In the genomic region with DNA sequence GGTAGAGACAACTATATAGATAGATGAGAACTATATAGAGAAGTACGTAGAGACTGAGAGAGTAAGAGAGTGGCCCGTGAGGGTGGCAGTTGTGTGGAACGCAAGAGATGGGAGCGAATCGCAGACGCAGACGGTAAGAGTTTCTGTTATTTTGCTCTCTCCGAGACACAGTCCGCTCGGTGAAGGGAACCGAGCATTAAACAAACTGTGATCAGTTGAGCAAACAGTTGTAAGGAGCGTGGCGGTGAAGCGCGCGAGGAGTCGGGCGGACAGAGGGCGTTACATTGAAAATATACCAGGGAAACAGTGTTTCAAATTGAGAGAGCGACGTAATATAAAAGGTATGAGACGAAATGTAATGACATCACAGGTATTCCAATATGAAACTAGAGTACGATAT, we compare ENCODE assay signal across 1 worm cellular context.
TF ChIP-seq lines count a peak whose summit lies in the region.

No protein-coding gene starts in this region.

TF ChIP-seq in whole organism, L4 larva, 104 proteins besides CTCF, POLR2A, EP300 and RAD21 (continued from another document):
- TF ChIP-seq arid-1 (GFP tag; conservative IDR thresholded peaks at IDR 0.05; lab: Robert Waterston, UW): peak; percentile 44; the same call in 1 of the 2 replicates
- TF ChIP-seq saeg-2 (GFP tag; IDR thresholded peaks at IDR 0.05; lab: Robert Waterston, UW): no peak
- TF ChIP-seq egl-27 (tag; optimal IDR thresholded peaks at IDR 0.05; lab: Kevin White, UChicago): no peak
- TF ChIP-seq nhr-77 (tag; optimal IDR thresholded peaks at IDR 0.05; lab: Kevin White, UChicago): peak; percentile 33
- TF ChIP-seq cey-2 (tag; optimal IDR thresholded peaks at IDR 0.05; lab: Kevin White, UChicago; ENCODE audit: borderline replicate concordance, insufficient read depth): no peak
- peak; percentile 71 for TF ChIP-seq nhr-102 (tag; optimal IDR thresholded peaks at IDR 0.05; lab: Kevin White, UChicago)
- peak; percentile 48 for TF ChIP-seq spr-1 (tag; optimal IDR thresholded peaks at IDR 0.05; lab: Kevin White, UChicago)
- peak; percentile 80 for TF ChIP-seq mxl-3 (GFP tag; optimal IDR thresholded peaks at IDR 0.05; lab: Kevin White, UChicago)
- no peak for TF ChIP-seq lir-3 (tag; optimal IDR thresholded peaks at IDR 0.05; lab: Kevin White, UChicago)
- TF ChIP-seq daf-16 (GFP tag; optimal IDR thresholded peaks at IDR 0.05; lab: Kevin White, UChicago): no peak
- TF ChIP-seq daf-16 (tag; optimal IDR thresholded peaks at IDR 0.05; lab: Kevin White, UChicago): peak; percentile 89
- TF ChIP-seq ama-1 (optimal IDR thresholded peaks at IDR 0.05; lab: Kevin White, UChicago): no peak
- no peak for TF ChIP-seq zag-1 (tag; optimal IDR thresholded peaks at IDR 0.05; lab: Kevin White, UChicago)
- no peak for TF ChIP-seq lim-7 (GFP tag; IDR thresholded peaks at IDR 0.05; lab: Robert Waterston, UW)
- TF ChIP-seq nhr-48 (tag; optimal IDR thresholded peaks at IDR 0.05; lab: Kevin White, UChicago): peak; percentile 82
- TF ChIP-seq ZK337.2 (GFP tag; IDR thresholded peaks at IDR 0.05; lab: Robert Waterston, UW): no peak
- no peak for TF ChIP-seq lin-29 (GFP tag; IDR thresholded peaks at IDR 0.05; lab: Robert Waterston, UW)
TF ChIP-seq in whole organism, L4 larva: peak in this region for 29.
